Worm (Caenorhabditis elegans): ENCODE measurements around the gene metr-1.

- TF ChIP-seq flt-1 (GFP tag; IDR thresholded peaks at IDR 0.05) (no peak), cog-1 (tag; optimal IDR thresholded peaks at IDR 0.05) (no peak), ref-1 (GFP tag; conservative IDR thresholded peaks at IDR 0.05) (no peak), klf-2 (GFP tag; conservative IDR thresholded peaks at IDR 0.05) (no peak)
These were observed 24.3 kb upstream of the metr-1 start, which contains the start of gene gly-1 for ce11 chrII:10902104-10902503.

Measured in whole organism, midembryonic.